Fruit fly (Drosophila melanogaster) whole organism: ENCODE results near the gene CG4511.

Experiments
- CG8478 ChIP-seq: fragments of >200 bp; optimal IDR thresholded peaks from 2 replicates; lab custom pipeline; 2018; ENCODE audit warnings: inconsistent platforms
- Dll ChIP-seq: fragments of >200 bp; optimal IDR thresholded peaks from 2 replicates; lab custom pipeline; 2017
- EcR ChIP-seq, 2 experiments: fragments of >200 bp; optimal IDR thresholded peaks; 2 replicates each; lab custom pipeline; 2017; ENCODE audit warnings: missing biosample characterization in 2 of 2, missing genetic modification characterization in 2 of 2, missing genetic modification reagents in 2 of 2
- pan ChIP-seq: fragments of >200 bp; optimal IDR thresholded peaks from 2 replicates; lab custom pipeline; 2017
- psq ChIP-seq: fragments of >200 bp; optimal IDR thresholded peaks from 2 replicates; lab custom pipeline; 2017
- usp ChIP-seq: fragments of >200 bp; optimal IDR thresholded peaks from 2 replicates; lab custom pipeline; 2017; ENCODE audit warnings: missing biosample characterization, missing genetic modification characterization, mixed read lengths

dm6 chr3R:10888633-10889519 lies 34.6 kb downstream of the CG4511 start:
- no peak for TF ChIP-seq usp (GFP tag; lab: Kevin White, UChicago)
- no peak for TF ChIP-seq CG8478 (lab: Kevin White, UChicago)
- no peak for TF ChIP-seq psq (lab: Kevin White, UChicago)
- no peak for TF ChIP-seq pan (lab: Kevin White, UChicago)
- TF ChIP-seq Dll (lab: Kevin White, UChicago), result peak; percentile 80
- TF ChIP-seq EcR (GFP tag; optimal IDR thresholded peaks at IDR 0.05; lab: Kevin White, UChicago), result no peak
